Worm (Caenorhabditis elegans): Measurements from ENCODE around the gene aakg-3.

aakg-3 gene

ce11 chrX:3021466-3021865, 45.2 kb downstream of the aakg-3 start:
- no peak for TF ChIP-seq hlh-13 (GFP tag; optimal IDR thresholded peaks at IDR 0.05)

ce11 chrX:3022330-3023088, 46.3 kb downstream of the aakg-3 start:
- TF ChIP-seq unc-42 (tag; optimal IDR thresholded peaks at IDR 0.05) (peak; percentile 52), ceh-30 (tag; optimal IDR thresholded peaks at IDR 0.05) (no peak), ceh-34 (tag; optimal IDR thresholded peaks at IDR 0.05) (no peak)

ce11 chrX:3023552-3024183, 47.4 kb downstream of the aakg-3 start:
- peak; percentile 69 for TF ChIP-seq unc-42 (tag; optimal IDR thresholded peaks at IDR 0.05)
- TF ChIP-seq unc-3 (GFP tag; conservative IDR thresholded peaks at IDR 0.05), result no peak
- TF ChIP-seq unc-3 (tag; optimal IDR thresholded peaks at IDR 0.05), result no peak

DNA sequence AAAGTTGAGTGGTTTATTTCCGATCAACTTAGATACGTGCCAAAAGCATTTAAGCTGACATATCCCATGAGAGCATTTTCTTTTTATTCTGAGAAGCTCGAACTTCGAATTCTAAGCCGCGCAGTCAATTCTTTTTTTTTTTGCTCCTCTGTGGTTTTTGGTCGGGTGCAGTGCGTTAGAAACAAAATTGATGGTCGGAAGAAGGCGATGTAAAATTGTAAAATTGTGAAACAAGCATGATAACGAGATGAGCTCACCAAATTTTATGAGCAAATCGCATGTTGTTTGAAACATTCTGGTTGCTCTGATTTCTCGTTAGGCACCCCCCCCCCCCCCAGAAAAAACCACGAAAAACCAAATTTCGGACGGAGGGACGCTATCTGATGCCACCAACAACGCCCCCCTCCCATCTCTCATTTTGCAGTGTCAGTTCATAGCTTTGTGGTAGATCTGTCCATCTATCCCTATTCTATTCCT, 48.4 kb downstream of the aakg-3 start, which contains the start of gene aqp-7:
Gene aqp-7, plus strand, starts transcription at position 427 of the 477 bp plus-strand sequence.
- TF ChIP-seq hlh-15 (tag; optimal IDR thresholded peaks at IDR 0.05) (no peak), pha-4 (tag; optimal IDR thresholded peaks at IDR 0.05) (no peak), zip-5 (tag; optimal IDR thresholded peaks at IDR 0.05) (no peak), pax-1 (tag; optimal IDR thresholded peaks at IDR 0.05) (no peak), nfya-1 (tag; optimal IDR thresholded peaks at IDR 0.05) (no peak), ceh-34 (tag; optimal IDR thresholded peaks at IDR 0.05) (no peak), ref-2 (tag; optimal IDR thresholded peaks at IDR 0.05) (no peak), ceh-48 (tag; optimal IDR thresholded peaks at IDR 0.05) (no peak), ahr-1 (tag; optimal IDR thresholded peaks at IDR 0.05) (no peak), dve-1 (tag; optimal IDR thresholded peaks at IDR 0.05) (no peak), pag-3 (tag; optimal IDR thresholded peaks at IDR 0.05; ENCODE audit: borderline replicate concordance) (no peak), fkh-10 (GFP tag; optimal IDR thresholded peaks at IDR 0.05) (no peak)

- no peak for TF ChIP-seq C08G9.2 (tag; optimal IDR thresholded peaks at IDR 0.05)
- no peak for TF ChIP-seq unc-3 (GFP tag; conservative IDR thresholded peaks at IDR 0.05)
- TF ChIP-seq unc-3 (tag; optimal IDR thresholded peaks at IDR 0.05), result no peak
- no peak for TF ChIP-seq hlh-13 (GFP tag; optimal IDR thresholded peaks at IDR 0.05)
- no peak for TF ChIP-seq pqm-1 (tag; optimal IDR thresholded peaks at IDR 0.05)
- no peak for TF ChIP-seq nfya-1 (tag; optimal IDR thresholded peaks at IDR 0.05)
- no peak for TF ChIP-seq zip-5 (tag; optimal IDR thresholded peaks at IDR 0.05)
- no peak for TF ChIP-seq eyg-1 (tag; optimal IDR thresholded peaks at IDR 0.05)
- TF ChIP-seq ceh-14 (tag; optimal IDR thresholded peaks at IDR 0.05), result no peak
- TF ChIP-seq lin-11 (tag; optimal IDR thresholded peaks at IDR 0.05), result no peak
- no peak for TF ChIP-seq unc-42 (tag; optimal IDR thresholded peaks at IDR 0.05)
- no peak for TF ChIP-seq K09A11.1 (tag; optimal IDR thresholded peaks at IDR 0.05; ENCODE audit: insufficient read depth)
Measured at ce11 chrX:3025145-3025544, 48.9 kb downstream of the aakg-3 start.

DNA sequence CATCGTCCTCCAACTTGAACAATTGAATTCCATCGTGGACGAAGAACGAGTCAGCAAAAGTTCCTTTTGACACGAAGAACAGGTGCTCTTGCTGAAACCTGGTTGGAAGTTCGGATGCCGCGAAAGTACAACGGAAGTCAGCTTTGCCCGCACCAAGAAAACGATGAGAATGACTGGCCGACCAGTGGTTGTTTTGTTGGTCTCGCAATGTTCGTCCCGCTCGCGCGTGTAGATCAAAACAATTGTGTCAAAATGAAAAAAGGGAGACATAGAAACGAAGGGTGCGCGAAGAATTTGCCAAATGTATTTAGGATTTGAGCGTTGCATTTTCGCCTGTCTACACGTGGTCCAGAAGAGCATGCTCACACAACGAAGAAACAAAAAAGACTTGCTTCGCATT, 52.8 kb downstream of the aakg-3 start, which contains the start of gene M02F4.1:
Gene M02F4.1, minus strand, starts transcription at position 101 of the 400 bp plus-strand sequence.
- no peak for TF ChIP-seq ceh-31 (tag; optimal IDR thresholded peaks at IDR 0.05)
- TF ChIP-seq sox-4 (tag; optimal IDR thresholded peaks at IDR 0.05), result no peak
- no peak for TF ChIP-seq ceh-2 (tag; optimal IDR thresholded peaks at IDR 0.05)
- no peak for TF ChIP-seq dve-1 (tag; optimal IDR thresholded peaks at IDR 0.05)
- no peak for TF ChIP-seq K02D7.2 (tag; optimal IDR thresholded peaks at IDR 0.05)
- TF ChIP-seq tbx-7 (tag; optimal IDR thresholded peaks at IDR 0.05), result no peak
